Fruit fly (Drosophila melanogaster) whole organism, adult: ENCODE measurements around the gene Pex19.

Experiments used
- CG11617 ChIP-seq: fragments of 200-800 bp; sonication (Bioruptor generic); optimal IDR thresholded peaks from 2 replicates; lab custom pipeline; 2017; ENCODE audit warnings: mild to moderate bottlenecking, missing biosample characterization, missing genetic modification reagents, missing genetic modification characterization
- CG12768 ChIP-seq: fragments of 200-800 bp; sonication (Bioruptor generic); optimal IDR thresholded peaks from 2 replicates; lab custom pipeline; 2017; ENCODE audit warnings: missing biosample characterization, missing genetic modification characterization, mild to moderate bottlenecking, moderate library complexity, missing genetic modification reagents
- CG14711 ChIP-seq: fragments of 200-800 bp; sonication (Bioruptor generic); optimal IDR thresholded peaks from 2 replicates; lab custom pipeline; 2018; ENCODE audit warnings: missing biosample characterization, mild to moderate bottlenecking, missing genetic modification characterization, moderate library complexity
- CG1620 ChIP-seq: fragments of 200-800 bp; sonication (Bioruptor generic); optimal IDR thresholded peaks from 2 replicates; lab custom pipeline; 2016; ENCODE audit warnings: missing biosample characterization, missing genetic modification characterization
- CG33017 ChIP-seq: fragments of 200-800 bp; sonication (Bioruptor generic); optimal IDR thresholded peaks from 2 replicates; lab custom pipeline; 2018; ENCODE audit warnings: missing biosample characterization, mild to moderate bottlenecking, missing genetic modification characterization, moderate library complexity
- CG5204 ChIP-seq: fragments of 200-800 bp; sonication (Bioruptor generic); optimal IDR thresholded peaks from 2 replicates; lab custom pipeline; 2016; ENCODE audit warnings: missing biosample characterization, missing genetic modification characterization
- CG7045 ChIP-seq: fragments of 200-800 bp; sonication (Bioruptor generic); optimal IDR thresholded peaks from 2 replicates; lab custom pipeline; 2017; ENCODE audit warnings: missing biosample characterization, mild to moderate bottlenecking, missing genetic modification characterization
- CG7101 ChIP-seq: fragments of 200-800 bp; sonication (Bioruptor generic); optimal IDR thresholded peaks from 2 replicates; lab custom pipeline; 2018; ENCODE audit warnings: missing biosample characterization, mild to moderate bottlenecking, missing genetic modification characterization, moderate library complexity
- Clk ChIP-seq: fragments of 200-800 bp; sonication (Bioruptor generic); optimal IDR thresholded peaks from 2 replicates; lab custom pipeline; 2017; ENCODE audit warnings: missing biosample characterization, missing genetic modification characterization
- Crg-1 ChIP-seq: fragments of 200-800 bp; sonication (Bioruptor generic); optimal IDR thresholded peaks from 2 replicates; lab custom pipeline; 2016; ENCODE audit warnings: missing biosample characterization, missing genetic modification characterization
- Hr96 ChIP-seq: fragments of 200-800 bp; sonication (Bioruptor generic); optimal IDR thresholded peaks from 2 replicates; lab custom pipeline; 2016; ENCODE audit warnings: missing biosample characterization, missing genetic modification characterization
- Mnt ChIP-seq: fragments of 200-800 bp; sonication (Bioruptor generic); optimal IDR thresholded peaks from 2 replicates; lab custom pipeline; 2016; ENCODE audit warnings: missing biosample characterization, mild to moderate bottlenecking, missing genetic modification characterization
- bab1 ChIP-seq: fragments of 200-800 bp; sonication (Bioruptor generic); optimal IDR thresholded peaks from 3 replicates; lab custom pipeline; 2019; ENCODE audit warnings: missing biosample characterization, mild to moderate bottlenecking, missing genetic modification characterization, moderate library complexity
- cic ChIP-seq: fragments of 200-800 bp; sonication (Bioruptor generic); optimal IDR thresholded peaks from 2 replicates; lab custom pipeline; 2017; ENCODE audit warnings: missing biosample characterization, mild to moderate bottlenecking, missing genetic modification characterization, moderate library complexity
- cnc ChIP-seq, 2 experiments: fragments of >200 bp; optimal IDR thresholded peaks; 2 replicates each; lab custom pipeline; 2017
- kay ChIP-seq: fragments of 200-800 bp; sonication (Bioruptor generic); peaks from one replicate; lab custom pipeline; 2016; ENCODE audit warnings: missing biosample characterization, missing genetic modification characterization, borderline replicate concordance
- ovo ChIP-seq: fragments of 200-800 bp; sonication (Bioruptor generic); optimal IDR thresholded peaks from 2 replicates; lab custom pipeline; 2016; ENCODE audit warnings: missing biosample characterization, missing genetic modification characterization
- pad ChIP-seq: fragments of 200-800 bp; sonication (Bioruptor generic); optimal IDR thresholded peaks from 3 replicates; lab custom pipeline; 2017; ENCODE audit warnings: missing biosample characterization, missing genetic modification characterization, mild to moderate bottlenecking, moderate library complexity, missing genetic modification reagents
- tj ChIP-seq: fragments of 200-800 bp; sonication (Bioruptor generic); optimal IDR thresholded peaks from 3 replicates; lab custom pipeline; 2017; ENCODE audit warnings: missing biosample characterization, mild to moderate bottlenecking, missing genetic modification characterization, moderate library complexity
- toe ChIP-seq: fragments of 200-800 bp; sonication (Bioruptor generic); optimal IDR thresholded peaks from 2 replicates; lab custom pipeline; 2016; ENCODE audit warnings: missing biosample characterization, missing genetic modification characterization

Pex19 gene

DNA sequence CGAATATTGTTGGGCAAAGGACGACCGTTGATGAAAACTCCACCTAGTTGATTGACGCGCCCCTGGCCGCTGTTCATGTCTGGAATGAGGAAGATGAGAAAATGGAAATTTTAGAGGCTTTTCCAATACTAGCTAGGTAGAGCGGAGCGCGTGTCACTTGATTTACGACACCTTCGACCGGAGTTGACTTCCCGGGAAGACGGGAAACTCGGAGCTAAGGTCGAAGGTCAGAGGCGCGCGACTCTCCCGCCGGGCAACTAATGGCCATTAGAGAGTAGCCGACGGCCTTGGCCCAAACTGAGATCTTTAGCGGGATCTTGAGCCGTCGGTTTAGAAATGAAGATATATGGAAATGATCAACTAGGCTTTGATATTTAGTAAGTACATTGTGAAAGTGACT is 6.6 kb upstream of the Pex19 start:
- no peak for TF ChIP-seq CG33017 (tag; lab: Kevin White, UChicago)
- TF ChIP-seq Crg-1 (GFP tag; lab: Kevin White, UChicago) = no peak
- TF ChIP-seq toe (GFP tag; lab: Kevin White, UChicago) = no peak
- TF ChIP-seq pad (GFP tag; lab: Kevin White, UChicago) = no peak
- TF ChIP-seq CG5204 = no peak
- no peak for TF ChIP-seq bab1 (GFP tag; lab: Kevin White, UChicago)
- no peak for TF ChIP-seq CG7045 (GFP tag; lab: Kevin White, UChicago)

- no peak for TF ChIP-seq CG11617 (GFP tag; lab: Kevin White, UChicago)
- no peak for TF ChIP-seq Clk (GFP tag; lab: Kevin White, UChicago)
- TF ChIP-seq tj (GFP tag; lab: Kevin White, UChicago) = no peak
- TF ChIP-seq kay (GFP tag; lab: Kevin White, UChicago) = no peak
- no peak for TF ChIP-seq cic (GFP tag; lab: Kevin White, UChicago)
- TF ChIP-seq Hr96 (GFP tag; lab: Kevin White, UChicago) = no peak
- TF ChIP-seq CG1620 (GFP tag; lab: Kevin White, UChicago) = no peak
- no peak for TF ChIP-seq Crg-1 (GFP tag; lab: Kevin White, UChicago)
- no peak for TF ChIP-seq CG33017 (tag; lab: Kevin White, UChicago)
- TF ChIP-seq toe (GFP tag; lab: Kevin White, UChicago) = no peak
- TF ChIP-seq CG7045 (GFP tag; lab: Kevin White, UChicago) = no peak
- TF ChIP-seq CG12768 (GFP tag; lab: Kevin White, UChicago) = no peak
- TF ChIP-seq cnc (optimal IDR thresholded peaks at IDR 0.05; lab: Kevin White, UChicago) = no peak
- no peak for TF ChIP-seq pad (GFP tag; lab: Kevin White, UChicago)
- TF ChIP-seq Mnt (GFP tag; lab: Kevin White, UChicago) = no peak
- no peak for TF ChIP-seq ovo (GFP tag; lab: Kevin White, UChicago)
- no peak for TF ChIP-seq bab1 (GFP tag; lab: Kevin White, UChicago)
- no peak for TF ChIP-seq CG5204
- no peak for TF ChIP-seq CG7101
Observed at dm6 chr2L:12085619-12086171, 5.9 kb upstream of the Pex19 start, which contains the start of gene prd. Gene prd, minus strand, starts transcription at chr2L:12085827.

dm6 chr2L:12087442-12087841 is 4.2 kb upstream of the Pex19 start:
- TF ChIP-seq CG12768 (GFP tag; lab: Kevin White, UChicago) (no peak), CG1620 (GFP tag; lab: Kevin White, UChicago) (no peak), cnc (optimal IDR thresholded peaks at IDR 0.05; lab: Kevin White, UChicago) (no peak), CG7045 (GFP tag; lab: Kevin White, UChicago) (no peak), CG14711 (tag; lab: Kevin White, UChicago) (no peak), bab1 (GFP tag; lab: Kevin White, UChicago) (no peak)

dm6 chr2L:12089145-12089544 is 2.5 kb upstream of the Pex19 start:
- TF ChIP-seq tj (GFP tag; lab: Kevin White, UChicago) = no peak
- TF ChIP-seq CG1620 (GFP tag; lab: Kevin White, UChicago) = no peak
- no peak for TF ChIP-seq toe (GFP tag; lab: Kevin White, UChicago)
- TF ChIP-seq CG7045 (GFP tag; lab: Kevin White, UChicago) = no peak
- TF ChIP-seq Mnt (GFP tag; lab: Kevin White, UChicago) = no peak
- no peak for TF ChIP-seq kay (GFP tag; lab: Kevin White, UChicago)
- TF ChIP-seq CG14711 (tag; lab: Kevin White, UChicago) = no peak
- no peak for TF ChIP-seq CG7101

- TF ChIP-seq toe (GFP tag; lab: Kevin White, UChicago) (no peak), CG12768 (GFP tag; lab: Kevin White, UChicago) (no peak), ovo (GFP tag; lab: Kevin White, UChicago) (no peak), Mnt (GFP tag; lab: Kevin White, UChicago) (no peak), CG14711 (tag; lab: Kevin White, UChicago) (no peak), CG5204 (no peak), cnc (optimal IDR thresholded peaks at IDR 0.05; lab: Kevin White, UChicago) (no peak), CG1620 (GFP tag; lab: Kevin White, UChicago) (no peak)
Observed at dm6 chr2L:12092041-12092440, 419 bp downstream of the Pex19 start.

dm6 chr2L:12092719-12093118 is 1.1 kb downstream of the Pex19 start:
- TF ChIP-seq pad (GFP tag; lab: Kevin White, UChicago) (no peak), CG7045 (GFP tag; lab: Kevin White, UChicago) (no peak), kay (GFP tag; lab: Kevin White, UChicago) (no peak), CG11617 (GFP tag; lab: Kevin White, UChicago) (no peak), CG5204 (no peak), Crg-1 (GFP tag; lab: Kevin White, UChicago) (no peak), CG14711 (tag; lab: Kevin White, UChicago) (no peak), ovo (GFP tag; lab: Kevin White, UChicago) (no peak), CG33017 (tag; lab: Kevin White, UChicago) (no peak), Mnt (GFP tag; lab: Kevin White, UChicago) (no peak), Clk (GFP tag; lab: Kevin White, UChicago) (no peak), cic (GFP tag; lab: Kevin White, UChicago) (no peak), tj (GFP tag; lab: Kevin White, UChicago) (no peak), CG7101 (no peak), Hr96 (GFP tag; lab: Kevin White, UChicago) (no peak), CG1620 (GFP tag; lab: Kevin White, UChicago) (no peak), CG12768 (GFP tag; lab: Kevin White, UChicago) (no peak), cnc (optimal IDR thresholded peaks at IDR 0.05; lab: Kevin White, UChicago) (no peak), toe (GFP tag; lab: Kevin White, UChicago) (no peak)
